Fruit fly (Drosophila melanogaster) whole organism, embryonic: ENCODE measurements around the gene BTBD9.

Experiments used
- Atf-2 ChIP-seq: fragments of 200-800 bp; sonication (Bioruptor generic); optimal IDR thresholded peaks from 2 replicates; lab custom pipeline; 2016; ENCODE audit warnings: missing biosample characterization, missing genetic modification characterization
- Atf6 ChIP-seq: fragments of 200-800 bp; sonication (Bioruptor generic); IDR thresholded peaks from 2 replicates; pipeline ENCODE4 v1.3.6; 2022; ENCODE audit warnings: missing biosample characterization, missing genetic modification characterization
- Blimp-1 ChIP-seq: fragments of 200-800 bp; sonication (Bioruptor generic); optimal IDR thresholded peaks from 3 replicates; lab custom pipeline; 2018; ENCODE audit warnings: missing biosample characterization, missing genetic modification characterization, mild to moderate bottlenecking, moderate library complexity, missing genetic modification reagents
- CG1024 ChIP-seq: fragments of 200-800 bp; sonication (Bioruptor generic); IDR thresholded peaks from 2 replicates; pipeline ENCODE4 v1.3.6; 2022; ENCODE audit warnings: missing biosample characterization, missing genetic modification characterization
- CG11456 ChIP-seq: fragments of 200-800 bp; sonication (Bioruptor generic); IDR thresholded peaks from 3 replicates; pipeline ENCODE4 v1.3.6; 2022; ENCODE audit warnings: missing biosample characterization, missing genetic modification characterization
- CG12155 ChIP-seq: fragments of 200-800 bp; sonication (Bioruptor generic); optimal IDR thresholded peaks from 3 replicates; lab custom pipeline; 2016; ENCODE audit warnings: missing biosample characterization, missing genetic modification characterization
- CG13123 ChIP-seq: fragments of 200-800 bp; sonication (Bioruptor generic); optimal IDR thresholded peaks from 2 replicates; lab custom pipeline; 2016; ENCODE audit warnings: missing biosample characterization, missing genetic modification characterization
- CG13287 ChIP-seq: fragments of 200-800 bp; sonication (Bioruptor generic); IDR thresholded peaks from 2 replicates; pipeline ENCODE4 v1.3.6; 2022; ENCODE audit warnings: missing biosample characterization, missing genetic modification characterization; ENCODE audit not compliant: partially characterized antibody
- CG14014 ChIP-seq: fragments of 200-800 bp; sonication (Bioruptor generic); IDR thresholded peaks from 2 replicates; pipeline ENCODE4 v1.3.6; 2022; ENCODE audit warnings: missing biosample characterization, missing genetic modification characterization
- CG2889 ChIP-seq: fragments of 200-800 bp; sonication (Bioruptor generic); IDR thresholded peaks from 3 replicates; pipeline ENCODE4 v1.3.6; 2022; ENCODE audit warnings: missing biosample characterization, missing genetic modification characterization
- CG31224 ChIP-seq: fragments of 200-800 bp; sonication (Bioruptor generic); IDR thresholded peaks from 2 replicates; pipeline ENCODE4 v1.3.6; 2022; ENCODE audit warnings: missing biosample characterization, missing genetic modification characterization
- CG6813 ChIP-seq: fragments of 200-800 bp; sonication (Bioruptor generic); optimal IDR thresholded peaks from 2 replicates; lab custom pipeline; 2017; ENCODE audit warnings: missing biosample characterization, missing genetic modification characterization, mild to moderate bottlenecking, moderate library complexity, missing genetic modification reagents
- CG7271 ChIP-seq: fragments of 200-800 bp; sonication (Bioruptor generic); optimal IDR thresholded peaks from 2 replicates; lab custom pipeline; 2018; ENCODE audit warnings: missing biosample characterization, mild to moderate bottlenecking, missing genetic modification characterization, moderate library complexity
- CG8924 ChIP-seq: fragments of 200-800 bp; optimal IDR thresholded peaks from 3 replicates; lab custom pipeline; 2019; ENCODE audit warnings: missing biosample characterization, mild to moderate bottlenecking, missing genetic modification characterization, moderate library complexity
- CHES-1-like ChIP-seq: fragments of 200-800 bp; sonication (Bioruptor generic); optimal IDR thresholded peaks from 2 replicates; lab custom pipeline; 2016; ENCODE audit warnings: missing biosample characterization, missing genetic modification characterization
- Deaf1 ChIP-seq: fragments of 200-800 bp; optimal IDR thresholded peaks from 3 replicates; lab custom pipeline; 2019; ENCODE audit warnings: missing biosample characterization, mild to moderate bottlenecking, missing genetic modification characterization, moderate library complexity
- Dll ChIP-seq: fragments of 200-800 bp; sonication (Bioruptor generic); IDR thresholded peaks from 4 replicates; pipeline ENCODE4 v1.3.6; 2022; ENCODE audit warnings: missing biosample characterization, missing genetic modification characterization; ENCODE audit not compliant: partially characterized antibody
- E2f1 ChIP-seq: fragments of 200-800 bp; sonication (Bioruptor generic); IDR thresholded peaks from 2 replicates; pipeline ENCODE4 v1.3.6; 2022; ENCODE audit warnings: missing biosample characterization, missing genetic modification characterization
- Ets65A ChIP-seq: fragments of 200-800 bp; sonication (Bioruptor generic); peaks from one replicate; lab custom pipeline; 2016; ENCODE audit warnings: missing biosample characterization, missing genetic modification characterization
- Gsc ChIP-seq: fragments of 200-800 bp; sonication (Bioruptor generic); IDR thresholded peaks from 2 replicates; pipeline ENCODE4 v1.3.6; 2022; ENCODE audit warnings: missing biosample characterization, missing genetic modification characterization
- HLHmδ ChIP-seq: fragments of 200-800 bp; sonication (Bioruptor generic); optimal IDR thresholded peaks from 2 replicates; lab custom pipeline; 2018; ENCODE audit warnings: missing biosample characterization, mild to moderate bottlenecking, missing genetic modification characterization, moderate library complexity
- Hr78 ChIP-seq, 2 experiments: fragments of 200-800 bp in 1 of 2; fragments of >200 bp in 1 of 2; sonication (Bioruptor generic) in 1 of 2; optimal IDR thresholded peaks; 2 replicates each; lab custom pipeline; 2017 to 2019; ENCODE audit warnings: missing biosample characterization in 2 of 2, missing genetic modification characterization in 2 of 2, mild to moderate bottlenecking in 1 of 2, moderate library complexity in 1 of 2
- MBD-R2 ChIP-seq: fragments of 200-800 bp; sonication (Bioruptor generic); IDR thresholded peaks from 2 replicates; pipeline ENCODE4 v1.3.6; 2022; ENCODE audit warnings: missing biosample characterization, missing genetic modification characterization
- Neu2 ChIP-seq: fragments of 200-800 bp; sonication (Bioruptor generic); optimal IDR thresholded peaks from 3 replicates; lab custom pipeline; 2016; ENCODE audit warnings: missing biosample characterization, missing genetic modification characterization, borderline replicate concordance
- Ptx1 ChIP-seq: fragments of 200-800 bp; sonication (Bioruptor generic); IDR thresholded peaks from 2 replicates; pipeline ENCODE4 v1.3.6; 2022; ENCODE audit warnings: missing biosample characterization, missing genetic modification characterization
- Sox102F ChIP-seq: fragments of 200-800 bp; sonication (Bioruptor generic); optimal IDR thresholded peaks from 2 replicates; lab custom pipeline; 2018; ENCODE audit warnings: missing biosample characterization, mild to moderate bottlenecking, missing genetic modification characterization, moderate library complexity
- Spps ChIP-seq: fragments of 200-800 bp; sonication (Bioruptor generic); optimal IDR thresholded peaks from 2 replicates; lab custom pipeline; 2018; ENCODE audit warnings: missing biosample characterization, mild to moderate bottlenecking, missing genetic modification characterization
- Sry-β ChIP-seq: fragments of 200-800 bp; sonication (Bioruptor generic); optimal IDR thresholded peaks from 2 replicates; lab custom pipeline; 2018; ENCODE audit warnings: missing biosample characterization, mild to moderate bottlenecking, missing genetic modification characterization, moderate library complexity
- YL-1 ChIP-seq: fragments of 200-800 bp; sonication (Bioruptor generic); optimal IDR thresholded peaks from 3 replicates; lab custom pipeline; 2017; ENCODE audit warnings: missing biosample characterization, mild to moderate bottlenecking, missing genetic modification characterization
- dimm ChIP-seq: fragments of 200-800 bp; sonication (Bioruptor generic); IDR thresholded peaks from 2 replicates; pipeline ENCODE4 v1.3.6; 2022; ENCODE audit warnings: missing biosample characterization, missing genetic modification characterization
- dmrt11E ChIP-seq: fragments of 200-800 bp; sonication (Bioruptor generic); optimal IDR thresholded peaks from 3 replicates; lab custom pipeline; 2018; ENCODE audit warnings: missing biosample characterization, mild to moderate bottlenecking, missing genetic modification characterization, moderate library complexity
- fd96Cb ChIP-seq: fragments of 200-800 bp; sonication (Bioruptor generic); optimal IDR thresholded peaks from 2 replicates; lab custom pipeline; 2018; ENCODE audit warnings: missing biosample characterization, mild to moderate bottlenecking, missing genetic modification characterization, moderate library complexity
- gsb ChIP-seq: fragments of 200-800 bp; sonication (Bioruptor generic); IDR thresholded peaks from 2 replicates; pipeline ENCODE4 v1.3.6; 2022; ENCODE audit warnings: missing biosample characterization, missing genetic modification characterization
- hth ChIP-seq: fragments of >200 bp; optimal IDR thresholded peaks from 2 replicates; lab custom pipeline; 2017; ENCODE audit warnings: inconsistent platforms
- inv ChIP-seq: fragments of 200-800 bp; sonication (Bioruptor generic); IDR thresholded peaks from 2 replicates; pipeline ENCODE4 v1.3.6; 2022; ENCODE audit warnings: missing biosample characterization, missing genetic modification characterization; ENCODE audit not compliant: partially characterized antibody
- klu ChIP-seq: fragments of 200-800 bp; sonication (Bioruptor generic); IDR thresholded peaks from 2 replicates; pipeline ENCODE4 v1.3.6; 2022; ENCODE audit warnings: missing biosample characterization, missing genetic modification characterization
- lmd ChIP-seq: fragments of 200-800 bp; sonication (Bioruptor generic); IDR thresholded peaks from 2 replicates; pipeline ENCODE4 v1.3.6; 2022; ENCODE audit warnings: missing biosample characterization, missing genetic modification characterization
- nerfin-1 ChIP-seq: fragments of 200-800 bp; sonication (Bioruptor generic); optimal IDR thresholded peaks from 3 replicates; lab custom pipeline; 2019; ENCODE audit warnings: missing biosample characterization, mild to moderate bottlenecking, missing genetic modification characterization, moderate library complexity
- nerfin-2 ChIP-seq: fragments of 200-800 bp; sonication (Bioruptor generic); IDR thresholded peaks from 2 replicates; pipeline ENCODE4 v1.3.6; 2022; ENCODE audit warnings: missing biosample characterization, missing genetic modification characterization; ENCODE audit not compliant: partially characterized antibody
- odd ChIP-seq: fragments of 200-800 bp; sonication (Bioruptor generic); optimal IDR thresholded peaks from 2 replicates; lab custom pipeline; 2017; ENCODE audit warnings: missing biosample characterization, mild to moderate bottlenecking, missing genetic modification characterization
- pfk ChIP-seq: fragments of 200-800 bp; sonication (Bioruptor generic); optimal IDR thresholded peaks from 2 replicates; lab custom pipeline; 2018; ENCODE audit warnings: missing biosample characterization, mild to moderate bottlenecking, missing genetic modification characterization, moderate library complexity
- pita ChIP-seq: fragments of 200-800 bp; sonication (Bioruptor generic); optimal IDR thresholded peaks from 2 replicates; lab custom pipeline; 2017; ENCODE audit warnings: missing biosample characterization, mild to moderate bottlenecking, missing genetic modification characterization
- rib ChIP-seq: fragments of 200-800 bp; sonication (Bioruptor generic); IDR thresholded peaks from 2 replicates; pipeline ENCODE4 v1.3.6; 2022; ENCODE audit warnings: missing biosample characterization, missing genetic modification characterization
- sens ChIP-seq: fragments of 200-800 bp; sonication (Bioruptor generic); peaks from one replicate; lab custom pipeline; 2016; ENCODE audit warnings: missing biosample characterization, missing genetic modification characterization
- so ChIP-seq: fragments of 200-800 bp; sonication (Bioruptor generic); IDR thresholded peaks from 3 replicates; pipeline ENCODE4 v1.3.6; 2022; ENCODE audit warnings: missing biosample characterization, missing genetic modification characterization
- tio ChIP-seq: fragments of 200-800 bp; sonication (Bioruptor generic); optimal IDR thresholded peaks from 2 replicates; lab custom pipeline; 2017; ENCODE audit warnings: missing biosample characterization, missing genetic modification characterization, inconsistent platforms
- ttk ChIP-seq: fragments of 200-800 bp; sonication (Bioruptor generic); IDR thresholded peaks from 2 replicates; pipeline ENCODE4 v2.1.2; 2022; ENCODE audit warnings: missing biosample characterization, missing genetic modification characterization
- usp ChIP-seq: fragments of >200 bp; optimal IDR thresholded peaks from 2 replicates; lab custom pipeline; 2017; ENCODE audit warnings: missing biosample characterization, missing genetic modification characterization
- wdn ChIP-seq: fragments of 200-800 bp; sonication (Bioruptor generic); IDR thresholded peaks from 2 replicates; pipeline ENCODE4 v1.3.6; 2022; ENCODE audit warnings: missing biosample characterization, missing genetic modification characterization

Gene BTBD9

dm6 chrX:10762959-10763883, 5.1 kb upstream of the BTBD9 start (continued):
- no peak for TF ChIP-seq hth (lab: Kevin White, UChicago)
- TF ChIP-seq Ptx1 (GFP tag; lab: Robert Waterston, UW), result peak; percentile 15; the same call in 1 of the 2 replicates
- no peak for TF ChIP-seq odd
- TF ChIP-seq fd96Cb, result peak; percentile 26
- TF ChIP-seq inv (GFP tag; lab: Robert Waterston, UW), result no peak
- no peak for TF ChIP-seq nerfin-1 (tag; lab: Kevin White, UChicago)
- TF ChIP-seq Blimp-1 (GFP tag; lab: Kevin White, UChicago), result peak; percentile 13
- no peak for TF ChIP-seq ttk (GFP tag; lab: Robert Waterston, UW)
- no peak for TF ChIP-seq CG13123
- no peak for TF ChIP-seq CG14014 (GFP tag; lab: Robert Waterston, UW)
- no peak for TF ChIP-seq HLHmδ (GFP tag; lab: Kevin White, UChicago)
- TF ChIP-seq dmrt11E (tag; lab: Kevin White, UChicago), result no peak
- no peak for TF ChIP-seq dimm (GFP tag; lab: Robert Waterston, UW)
- no peak for TF ChIP-seq CG11456 (GFP tag; lab: Robert Waterston, UW)
- TF ChIP-seq lmd (GFP tag; lab: Robert Waterston, UW), result no peak; the same call in 1 of the 2 replicates
- TF ChIP-seq Atf6 (GFP tag; lab: Robert Waterston, UW), result peak; percentile 49; the same call in 1 of the 2 replicates
- TF ChIP-seq CG31224 (GFP tag; lab: Robert Waterston, UW), result no peak
- TF ChIP-seq Gsc, result no peak
- no peak for TF ChIP-seq MBD-R2 (GFP tag; lab: Robert Waterston, UW)
- no peak for TF ChIP-seq Spps (tag; lab: Kevin White, UChicago)
- TF ChIP-seq CHES-1-like (GFP tag; lab: Kevin White, UChicago), result no peak
- TF ChIP-seq CG8924, result peak; percentile 13
- peak; percentile 59 for TF ChIP-seq sens (GFP tag; lab: Kevin White, UChicago)
- TF ChIP-seq pita (GFP tag; lab: Kevin White, UChicago), result no peak
- TF ChIP-seq nerfin-2 (GFP tag; lab: Robert Waterston, UW), result no peak
- no peak for TF ChIP-seq Neu2 (GFP tag; lab: Kevin White, UChicago)
- TF ChIP-seq tio (GFP tag; lab: Kevin White, UChicago), result no peak
- TF ChIP-seq Hr78 (GFP tag; optimal IDR thresholded peaks at IDR 0.05; lab: Kevin White, UChicago), result no peak
- TF ChIP-seq CG2889, result no peak
- TF ChIP-seq so (GFP tag; lab: Robert Waterston, UW), result peak; percentile 40; the same call in 1 of the 3 replicates
- TF ChIP-seq CG7271 (tag; lab: Kevin White, UChicago), result no peak
- no peak for TF ChIP-seq usp (GFP tag; lab: Kevin White, UChicago)
- TF ChIP-seq YL-1 (GFP tag; lab: Kevin White, UChicago), result no peak
- TF ChIP-seq Dll (GFP tag; lab: Robert Waterston, UW), result no peak
- peak; percentile 10 for TF ChIP-seq CG12155
- no peak for TF ChIP-seq wdn (GFP tag; lab: Robert Waterston, UW)
- TF ChIP-seq Atf-2 (GFP tag; lab: Kevin White, UChicago), result no peak
- TF ChIP-seq CG1024 (GFP tag; lab: Robert Waterston, UW), result no peak
- TF ChIP-seq Sox102F (GFP tag; lab: Kevin White, UChicago), result peak; percentile 52
- TF ChIP-seq rib (GFP tag; lab: Robert Waterston, UW), result 0 out of 2 replicates have a peak, but pooled peaks have one; percentile 15
- no peak for TF ChIP-seq Sry-β
- no peak for TF ChIP-seq Ets65A (GFP tag; lab: Kevin White, UChicago)
- TF ChIP-seq CG13287, result peak; percentile 36; the same call in 1 of the 2 replicates
- TF ChIP-seq klu (GFP tag; lab: Robert Waterston, UW), result no peak
- no peak for TF ChIP-seq pfk (GFP tag; lab: Kevin White, UChicago)
- peak; percentile 5 for TF ChIP-seq CG6813 (GFP tag; lab: Kevin White, UChicago)
- TF ChIP-seq gsb, result no peak
- TF ChIP-seq E2f1 (GFP tag; lab: Robert Waterston, UW), result 0 out of 2 replicates have a peak, but pooled peaks have one; percentile 19
- peak; percentile 6 for TF ChIP-seq Deaf1 (tag; lab: Kevin White, UChicago)
